Worm (Caenorhabditis elegans) whole organism, young adult: ENCODE results near the gene Y55F3BL.6.
A peak's percentile ranks its signal among the peaks of the same experiment; 100 is the strongest.

Source experiments
- B0035.1 ChIP-seq: sonication (generic microtip); optimal IDR thresholded peaks from 2 replicates; lab custom pipeline; 2016; ENCODE audit warnings: missing genetic modification characterization, mild to moderate bottlenecking, missing compliant biosample characterization, missing genotype, missing genetic modification reagents
- B0261.1 ChIP-seq: sonication (generic microtip); optimal IDR thresholded peaks from 2 replicates; lab custom pipeline; 2016; ENCODE audit warnings: mild to moderate bottlenecking, missing genetic modification characterization, moderate library complexity, missing compliant biosample characterization
- D2030.7 ChIP-seq: fragments of 200-800 bp; sonication (Bioruptor generic); IDR thresholded peaks from 2 replicates; pipeline ENCODE4 v1.3.6; 2022; ENCODE audit warnings: missing genetic modification reagents, missing genetic modification characterization, missing compliant biosample characterization
- F23B12.7 ChIP-seq: sonication (generic microtip); optimal IDR thresholded peaks from 2 replicates; lab custom pipeline; 2017; ENCODE audit warnings: missing genetic modification characterization, mild to moderate bottlenecking, missing compliant biosample characterization, antibody characterized with exemption, moderate library complexity; ENCODE audit not compliant: insufficient read depth
- F33H1.4 ChIP-seq: fragments of 200-800 bp; sonication (Bioruptor generic); IDR thresholded peaks from 2 replicates; pipeline ENCODE4 v1.3.6; 2022; ENCODE audit warnings: missing genetic modification reagents, missing genetic modification characterization, missing compliant biosample characterization
- F49E8.2 ChIP-seq: sonication (generic microtip); optimal IDR thresholded peaks from 3 replicates; lab custom pipeline; 2017; ENCODE audit warnings: missing genetic modification characterization, mild to moderate bottlenecking, missing compliant biosample characterization, antibody characterized with exemption, moderate library complexity; ENCODE audit not compliant: insufficient read depth
- F52B5.7 ChIP-seq: sonication (generic microtip); optimal IDR thresholded peaks from 2 replicates; lab custom pipeline; 2016; ENCODE audit warnings: mild to moderate bottlenecking, missing genetic modification characterization, missing compliant biosample characterization
- F55B11.4 ChIP-seq: sonication (generic microtip); optimal IDR thresholded peaks from 2 replicates; lab custom pipeline; 2016; ENCODE audit warnings: missing compliant biosample characterization, missing genetic modification characterization, borderline replicate concordance; ENCODE audit not compliant: insufficient read depth
- Y53G8AR.9 ChIP-seq: fragments of 200-800 bp; sonication (Bioruptor generic); conservative IDR thresholded peaks from 2 replicates; pipeline ENCODE4 v1.3.6; 2022; ENCODE audit warnings: missing genetic modification reagents, missing genetic modification characterization, missing compliant biosample characterization
- Y95B8A.8 ChIP-seq: fragments of 200-800 bp; sonication (Bioruptor generic); IDR thresholded peaks from 2 replicates; pipeline ENCODE4 v1.3.6; 2022; ENCODE audit warnings: missing genetic modification reagents, missing genetic modification characterization, missing compliant biosample characterization
- ama-1 ChIP-seq, 3 experiments: fragments of 150-350 bp in 1 of 3; sonication (generic microtip) in 2 of 3; optimal IDR thresholded peaks; 2 replicates each; lab custom pipeline; 2014 to 2018; ENCODE audit warnings: missing biosample characterization in 2 of 3, missing genetic modification characterization in 2 of 3, missing genetic modification reagents in 2 of 3
- aptf-2 ChIP-seq: fragments of 200-800 bp; sonication (Bioruptor generic); conservative IDR thresholded peaks from 2 replicates; pipeline ENCODE4 v1.3.6; 2022; ENCODE audit warnings: missing genetic modification reagents, missing genetic modification characterization, missing compliant biosample characterization
- aptf-3 ChIP-seq: fragments of 200-800 bp; sonication (Bioruptor generic); IDR thresholded peaks from 2 replicates; pipeline ENCODE4 v1.3.6; 2022; ENCODE audit warnings: missing genetic modification characterization, missing compliant biosample characterization
- attf-6 ChIP-seq: fragments of 200-800 bp; sonication (Bioruptor generic); IDR thresholded peaks from 2 replicates; pipeline ENCODE4 v1.3.6; 2022; ENCODE audit warnings: missing genetic modification reagents, missing genetic modification characterization, missing compliant biosample characterization
- bed-1 ChIP-seq: fragments of 200-800 bp; sonication (Bioruptor generic); IDR thresholded peaks from 2 replicates; pipeline ENCODE4 v1.3.6; 2022; ENCODE audit warnings: missing genetic modification reagents, missing genetic modification characterization, missing compliant biosample characterization
- bed-2 ChIP-seq: fragments of 200-800 bp; sonication (Bioruptor generic); IDR thresholded peaks from 2 replicates; pipeline ENCODE4 v1.3.6; 2022; ENCODE audit warnings: missing genetic modification reagents, missing genetic modification characterization, missing compliant biosample characterization
- ceh-100 ChIP-seq: fragments of 200-800 bp; sonication (Bioruptor generic); IDR thresholded peaks from 2 replicates; pipeline ENCODE4 v1.3.6; 2022; ENCODE audit warnings: missing genetic modification reagents, missing genetic modification characterization, missing compliant biosample characterization
- ceh-40 ChIP-seq: fragments of 200-800 bp; sonication (Bioruptor generic); IDR thresholded peaks from 2 replicates; pipeline ENCODE4 v1.3.6; 2022; ENCODE audit warnings: missing genetic modification characterization, missing compliant biosample characterization
- dox-1 ChIP-seq: fragments of 200-800 bp; sonication (Bioruptor generic); IDR thresholded peaks from 2 replicates; pipeline ENCODE4 v1.3.6; 2022; ENCODE audit warnings: missing genetic modification reagents, missing genetic modification characterization, missing compliant biosample characterization
- dpff-1 ChIP-seq: sonication (generic microtip); optimal IDR thresholded peaks from 2 replicates; lab custom pipeline; 2017; ENCODE audit warnings: mild to moderate bottlenecking, missing genetic modification characterization, missing compliant biosample characterization
- efl-1 ChIP-seq: fragments of 150-350 bp; optimal IDR thresholded peaks from 2 replicates; lab custom pipeline; 2014; ENCODE audit warnings: missing biosample characterization, missing genetic modification reagents, missing genetic modification characterization
- egl-44 ChIP-seq: fragments of 200-800 bp; sonication (Bioruptor generic); IDR thresholded peaks from 2 replicates; pipeline ENCODE4 v1.3.6; 2022; ENCODE audit warnings: missing genetic modification reagents, missing genetic modification characterization, missing compliant biosample characterization
- egrh-3 ChIP-seq: fragments of 200-800 bp; sonication (Bioruptor generic); IDR thresholded peaks from 2 replicates; pipeline ENCODE4 v1.3.6; 2022; ENCODE audit warnings: missing genetic modification reagents, missing genetic modification characterization, missing compliant biosample characterization
- ekl-4 ChIP-seq: fragments of 200-800 bp; sonication (Bioruptor generic); IDR thresholded peaks from 2 replicates; pipeline ENCODE4 v1.3.6; 2022; ENCODE audit warnings: missing genetic modification reagents, missing genetic modification characterization, missing compliant biosample characterization
- fkh-3 ChIP-seq: sonication (generic microtip); optimal IDR thresholded peaks from 2 replicates; lab custom pipeline; 2016; ENCODE audit warnings: mild to moderate bottlenecking, missing genetic modification characterization, missing compliant biosample characterization
- hlh-26 ChIP-seq: fragments of 200-800 bp; sonication (Bioruptor generic); conservative IDR thresholded peaks from 2 replicates; pipeline ENCODE4 v1.3.6; 2022; ENCODE audit warnings: missing genetic modification reagents, missing genetic modification characterization, missing compliant biosample characterization
- hmg-20 ChIP-seq: fragments of 200-800 bp; sonication (Bioruptor generic); IDR thresholded peaks from 2 replicates; pipeline ENCODE4 v1.3.6; 2022; ENCODE audit warnings: missing genetic modification reagents, missing genetic modification characterization, missing compliant biosample characterization
- hsf-1 ChIP-seq: fragments of 200-800 bp; sonication (Bioruptor generic); IDR thresholded peaks from 2 replicates; pipeline ENCODE4 v1.3.6; 2022; ENCODE audit warnings: missing genetic modification reagents, missing genetic modification characterization, missing compliant biosample characterization
- lin-54 ChIP-seq: fragments of 200-800 bp; sonication (Bioruptor generic); optimal IDR thresholded peaks from 2 replicates; lab custom pipeline; 2018; ENCODE audit warnings: mild to moderate bottlenecking, missing genetic modification characterization, missing compliant biosample characterization
- lsl-1 ChIP-seq: fragments of 200-800 bp; sonication (Bioruptor generic); optimal IDR thresholded peaks from 2 replicates; lab custom pipeline; 2018; ENCODE audit warnings: mild to moderate bottlenecking, missing genetic modification characterization, moderate library complexity, missing compliant biosample characterization
- madf-3 ChIP-seq: fragments of 200-800 bp; sonication (Bioruptor generic); IDR thresholded peaks from 2 replicates; pipeline ENCODE4 v1.3.6; 2022; ENCODE audit warnings: missing genetic modification reagents, missing genetic modification characterization, missing compliant biosample characterization
- madf-6 ChIP-seq: fragments of 200-800 bp; sonication (Bioruptor generic); IDR thresholded peaks from 2 replicates; pipeline ENCODE4 v1.3.6; 2022; ENCODE audit warnings: missing genetic modification reagents, missing genetic modification characterization, missing compliant biosample characterization
- madf-8 ChIP-seq: fragments of 200-800 bp; sonication (Bioruptor generic); conservative IDR thresholded peaks from 2 replicates; pipeline ENCODE4 v1.3.6; 2022; ENCODE audit warnings: missing genetic modification reagents, missing genetic modification characterization, missing compliant biosample characterization
- mcd-1 ChIP-seq: fragments of 200-800 bp; sonication (Bioruptor generic); IDR thresholded peaks from 2 replicates; pipeline ENCODE4 v1.3.6; 2022; ENCODE audit warnings: missing genetic modification reagents, missing genetic modification characterization, missing compliant biosample characterization
- mxl-1 ChIP-seq: sonication (generic microtip); optimal IDR thresholded peaks from 2 replicates; lab custom pipeline; 2016; ENCODE audit warnings: missing genetic modification characterization, missing compliant biosample characterization
- nfya-2 ChIP-seq: fragments of 200-800 bp; sonication (Bioruptor generic); IDR thresholded peaks from 2 replicates; pipeline ENCODE4 v1.3.6; 2022; ENCODE audit warnings: missing genetic modification reagents, missing genetic modification characterization, missing compliant biosample characterization
- nhr-80 ChIP-seq: sonication (generic microtip); optimal IDR thresholded peaks from 2 replicates; lab custom pipeline; 2016; ENCODE audit warnings: missing genetic modification characterization, missing compliant biosample characterization
- nhr-90 ChIP-seq: sonication (generic microtip); optimal IDR thresholded peaks from 2 replicates; lab custom pipeline; 2016; ENCODE audit warnings: missing genotype, mild to moderate bottlenecking, missing genetic modification characterization, missing compliant biosample characterization
- rec-8 ChIP-seq, 2 experiments: sonication (generic microtip); optimal IDR thresholded peaks; 2 replicates each; lab custom pipeline; 2016; ENCODE audit warnings: mild to moderate bottlenecking in 2 of 2, missing genetic modification characterization in 2 of 2, missing genetic modification reagents in 2 of 2, missing genotype in 2 of 2, missing biosample characterization in 1 of 2, missing compliant biosample characterization in 1 of 2, moderate library complexity in 1 of 2
- sdz-38 ChIP-seq: sonication (generic microtip); optimal IDR thresholded peaks from 2 replicates; lab custom pipeline; 2016; ENCODE audit warnings: missing genotype, missing genetic modification characterization, missing compliant biosample characterization
- sea-2 ChIP-seq: fragments of 200-800 bp; sonication (Bioruptor generic); IDR thresholded peaks from 2 replicates; pipeline ENCODE4 v1.3.6; 2022; ENCODE audit warnings: missing genetic modification characterization, missing compliant biosample characterization
- snpc-1.1 ChIP-seq: sonication (generic microtip); optimal IDR thresholded peaks from 2 replicates; lab custom pipeline; 2017; ENCODE audit warnings: missing genetic modification characterization, mild to moderate bottlenecking, missing compliant biosample characterization, antibody characterized with exemption, moderate library complexity, missing genotype, missing genetic modification reagents; ENCODE audit not compliant: insufficient read depth
- unc-130 ChIP-seq: sonication (generic microtip); optimal IDR thresholded peaks from 2 replicates; lab custom pipeline; 2016; ENCODE audit warnings: missing genetic modification reagents, missing genetic modification characterization, missing compliant biosample characterization
- xnd-1 ChIP-seq: sonication (generic microtip); optimal IDR thresholded peaks from 2 replicates; lab custom pipeline; 2016; ENCODE audit warnings: missing genotype, missing genetic modification reagents, missing genetic modification characterization, missing compliant biosample characterization
- zfh-2 ChIP-seq: fragments of 200-800 bp; sonication (Bioruptor generic); conservative IDR thresholded peaks from 2 replicates; pipeline ENCODE4 v1.3.6; 2022; ENCODE audit warnings: missing genetic modification reagents, missing genetic modification characterization, missing compliant biosample characterization
- ztf-28 ChIP-seq: fragments of 200-800 bp; sonication (Bioruptor generic); IDR thresholded peaks from 2 replicates; pipeline ENCODE4 v1.3.6; 2022; ENCODE audit warnings: missing genetic modification reagents, missing genetic modification characterization, missing compliant biosample characterization

Y55F3BL.6 gene

ce11 chrIV:829691-830090 is 22.8 kb upstream of the Y55F3BL.6 start:
- TF ChIP-seq ekl-4 (GFP tag; lab: Robert Waterston, UW) (no peak), dpff-1 (tag; lab: Kevin White, UChicago) (no peak), attf-6 (GFP tag; lab: Robert Waterston, UW) (no peak), nhr-80 (tag; lab: Kevin White, UChicago) (no peak), ceh-100 (no peak), xnd-1 (tag; lab: Kevin White, UChicago) (peak; percentile 77), egl-44 (no peak), lin-54 (peak; percentile 56), F52B5.7 (tag; lab: Kevin White, UChicago) (no peak), nfya-2 (GFP tag; lab: Robert Waterston, UW) (no peak), lsl-1 (peak; percentile 83), madf-8 (GFP tag; lab: Robert Waterston, UW) (peak; percentile 49), ztf-28 (no peak), madf-6 (GFP tag; lab: Robert Waterston, UW) (peak; percentile 72), aptf-3 (GFP tag; lab: Robert Waterston, UW) (no peak), egrh-3 (GFP tag; lab: Robert Waterston, UW) (no peak), sea-2 (GFP tag; lab: Robert Waterston, UW) (no peak), madf-3 (GFP tag; lab: Robert Waterston, UW) (no peak), D2030.7 (GFP tag; lab: Robert Waterston, UW) (0 out of 2 replicates have a peak, but pooled peaks have one; percentile 40), mxl-1 (tag; lab: Kevin White, UChicago) (no peak), F49E8.2 (tag; lab: Kevin White, UChicago) (no peak), B0035.1 (tag; lab: Kevin White, UChicago) (no peak), zfh-2 (GFP tag; lab: Robert Waterston, UW) (no peak), Y53G8AR.9 (GFP tag; lab: Robert Waterston, UW) (no peak), bed-1 (GFP tag; lab: Robert Waterston, UW) (no peak), F55B11.4 (tag; lab: Kevin White, UChicago) (no peak), efl-1 (no peak), sdz-38 (no peak), rec-8 (tag; optimal IDR thresholded peaks at IDR 0.05; lab: Kevin White, UChicago) (no peak), fkh-3 (tag; lab: Kevin White, UChicago) (no peak), aptf-2 (no peak), F33H1.4 (GFP tag; lab: Robert Waterston, UW) (peak; percentile 82), unc-130 (GFP tag; lab: Kevin White, UChicago) (no peak), snpc-1.1 (tag; lab: Kevin White, UChicago) (no peak)

ce11 chrIV:829107-829506 is 22.2 kb upstream of the Y55F3BL.6 start:
- TF ChIP-seq madf-6 (GFP tag; lab: Robert Waterston, UW) = no peak
- no peak for TF ChIP-seq mcd-1 (GFP tag; lab: Robert Waterston, UW)
- no peak for TF ChIP-seq bed-2 (GFP tag; lab: Robert Waterston, UW)
- TF ChIP-seq nhr-90 (tag; lab: Kevin White, UChicago) = no peak
- TF ChIP-seq B0035.1 (tag; lab: Kevin White, UChicago) = no peak
- no peak for TF ChIP-seq zfh-2 (GFP tag; lab: Robert Waterston, UW)
- TF ChIP-seq lsl-1 = no peak
- no peak for TF ChIP-seq ekl-4 (GFP tag; lab: Robert Waterston, UW)
- TF ChIP-seq hsf-1 (GFP tag; lab: Robert Waterston, UW) = no peak
- no peak for TF ChIP-seq hmg-20 (GFP tag; lab: Robert Waterston, UW)
- TF ChIP-seq madf-8 (GFP tag; lab: Robert Waterston, UW) = no peak
- TF ChIP-seq B0261.1 (tag; lab: Kevin White, UChicago) = no peak
- TF ChIP-seq F23B12.7 (tag; lab: Kevin White, UChicago) = no peak
- TF ChIP-seq aptf-3 (GFP tag; lab: Robert Waterston, UW) = no peak
- no peak for TF ChIP-seq ceh-40 (GFP tag; lab: Robert Waterston, UW)
- no peak for TF ChIP-seq nfya-2 (GFP tag; lab: Robert Waterston, UW)
- no peak for TF ChIP-seq ama-1 (optimal IDR thresholded peaks at IDR 0.05; lab: Kevin White, UChicago)
- no peak for TF ChIP-seq ama-1 (GFP tag; optimal IDR thresholded peaks at IDR 0.05; lab: Kevin White, UChicago)
- TF ChIP-seq dox-1 (GFP tag; lab: Robert Waterston, UW) = no peak
- TF ChIP-seq Y95B8A.8 (GFP tag; lab: Robert Waterston, UW) = no peak
- no peak for TF ChIP-seq hlh-26
